Fruit fly (Drosophila melanogaster): ENCODE results near the gene Lsd-1.

dm6 chr3R:23782456-23783402 lies 19.1 kb downstream of the Lsd-1 start:
- TF ChIP-seq CG5204 (GFP tag; optimal IDR thresholded peaks at IDR 0.05) = peak; percentile 26
- no peak for TF ChIP-seq CG14711 (tag; optimal IDR thresholded peaks at IDR 0.05)

Data from whole organism, adult.